Worm (Caenorhabditis elegans) whole organism, L2 larva: ENCODE results near the gene K08H10.10.
A peak's percentile ranks its signal among the peaks of the same experiment; 100 is the strongest.

Experiments
- C34F6.9 ChIP-seq: fragments of 150-350 bp; optimal IDR thresholded peaks from 2 replicates; lab custom pipeline; 2014; ENCODE audit warnings: missing biosample characterization, missing genetic modification characterization
- F13H6.1 ChIP-seq: sonication (generic microtip); optimal IDR thresholded peaks from 2 replicates; lab custom pipeline; 2016; ENCODE audit warnings: missing genetic modification characterization, missing compliant biosample characterization
- R02D3.7 ChIP-seq: fragments of 150-350 bp; optimal IDR thresholded peaks from 2 replicates; lab custom pipeline; 2014; ENCODE audit warnings: missing biosample characterization, missing genetic modification characterization
- Y55F3AM.14 ChIP-seq: fragments of 200-800 bp; sonication (Bioruptor generic); optimal IDR thresholded peaks from 2 replicates; lab custom pipeline; 2018; ENCODE audit warnings: mild to moderate bottlenecking, missing genetic modification characterization, missing compliant biosample characterization
- ZK546.5 ChIP-seq: sonication (generic microtip); optimal IDR thresholded peaks from 2 replicates; lab custom pipeline; 2017; ENCODE audit warnings: missing biosample characterization, missing genetic modification characterization
- alr-1 ChIP-seq: fragments of 150-350 bp; optimal IDR thresholded peaks from 2 replicates; lab custom pipeline; 2014; ENCODE audit warnings: missing biosample characterization, missing genetic modification characterization
- aly-2 ChIP-seq: fragments of 150-350 bp; optimal IDR thresholded peaks from 2 replicates; lab custom pipeline; 2014; ENCODE audit warnings: missing biosample characterization, missing genetic modification characterization
- ama-1 ChIP-seq: fragments of 150-350 bp; optimal IDR thresholded peaks from 2 replicates; lab custom pipeline; 2018; ENCODE audit warnings: inconsistent platforms
- blmp-1 ChIP-seq: sonication (generic microtip); optimal IDR thresholded peaks from 2 replicates; lab custom pipeline; 2017; ENCODE audit warnings: missing genetic modification characterization, mild to moderate bottlenecking, missing compliant biosample characterization, antibody characterized with exemption, moderate library complexity; ENCODE audit not compliant: insufficient read depth
- ceh-16 ChIP-seq: fragments of 150-350 bp; optimal IDR thresholded peaks from 2 replicates; lab custom pipeline; 2014; ENCODE audit warnings: missing biosample characterization, missing genetic modification characterization
- ceh-82 ChIP-seq: fragments of 150-350 bp; optimal IDR thresholded peaks from 2 replicates; lab custom pipeline; 2014; ENCODE audit warnings: missing biosample characterization, missing genetic modification characterization
- crh-2 ChIP-seq: sonication (generic microtip); optimal IDR thresholded peaks from 2 replicates; lab custom pipeline; 2017; ENCODE audit warnings: missing biosample characterization, missing genetic modification characterization
- dmd-4 ChIP-seq: sonication (generic microtip); optimal IDR thresholded peaks from 2 replicates; lab custom pipeline; 2017; ENCODE audit warnings: missing biosample characterization, missing genetic modification characterization
- egl-27 ChIP-seq: sonication (generic microtip); optimal IDR thresholded peaks from 3 replicates; lab custom pipeline; 2017; ENCODE audit warnings: missing biosample characterization, missing genetic modification reagents, missing genetic modification characterization
- elt-1 ChIP-seq: fragments of 150-350 bp; optimal IDR thresholded peaks from 2 replicates; lab custom pipeline; 2014; ENCODE audit warnings: missing biosample characterization, missing genetic modification characterization
- elt-3 ChIP-seq: sonication (generic microtip); optimal IDR thresholded peaks from 2 replicates; lab custom pipeline; 2017; ENCODE audit warnings: missing biosample characterization, missing genetic modification characterization
- fos-1 ChIP-seq: fragments of 150-350 bp; optimal IDR thresholded peaks from 2 replicates; lab custom pipeline; 2014; ENCODE audit warnings: missing biosample characterization, missing genetic modification characterization
- gmeb-1 ChIP-seq: fragments of 150-350 bp; optimal IDR thresholded peaks from 2 replicates; lab custom pipeline; 2014; ENCODE audit warnings: missing biosample characterization, missing genetic modification characterization
- lin-11 ChIP-seq: fragments of 150-350 bp; sonication (generic microtip); optimal IDR thresholded peaks from 2 replicates; lab custom pipeline; 2014; ENCODE audit warnings: missing biosample characterization, missing genetic modification characterization, inconsistent platforms, mixed read lengths
- lin-13 ChIP-seq: fragments of 150-350 bp; optimal IDR thresholded peaks from 2 replicates; lab custom pipeline; 2014; ENCODE audit warnings: missing biosample characterization, missing genetic modification reagents, missing genetic modification characterization
- lin-39 ChIP-seq: fragments of 150-350 bp; optimal IDR thresholded peaks from 2 replicates; lab custom pipeline; 2014; ENCODE audit warnings: missing biosample characterization, missing genetic modification reagents, missing genetic modification characterization
- lsy-2 ChIP-seq, 2 experiments: fragments of 150-350 bp in 1 of 2; sonication (generic microtip) in 1 of 2; optimal IDR thresholded peaks; 2 replicates each; lab custom pipeline; 2014 to 2017; ENCODE audit warnings: missing biosample characterization in 2 of 2, missing genetic modification characterization in 2 of 2
- mab-5 ChIP-seq: fragments of 150-350 bp; optimal IDR thresholded peaks from 2 replicates; lab custom pipeline; 2014; ENCODE audit warnings: missing biosample characterization, missing genetic modification characterization
- mbf-1 ChIP-seq: sonication (generic microtip); optimal IDR thresholded peaks from 2 replicates; lab custom pipeline; 2017; ENCODE audit warnings: missing biosample characterization, missing genetic modification characterization
- mdl-1 ChIP-seq, 2 experiments: fragments of 150-350 bp in 1 of 2; sonication (generic microtip) in 1 of 2; optimal IDR thresholded peaks; 2 replicates each; lab custom pipeline; 2017; ENCODE audit warnings: missing biosample characterization in 2 of 2, missing genetic modification characterization in 2 of 2
- nhr-10 ChIP-seq: sonication (generic microtip); optimal IDR thresholded peaks from 2 replicates; lab custom pipeline; 2017; ENCODE audit warnings: missing biosample characterization, missing genetic modification characterization
- nhr-11 ChIP-seq: fragments of 150-350 bp; optimal IDR thresholded peaks from 2 replicates; lab custom pipeline; 2014; ENCODE audit warnings: missing biosample characterization, missing genetic modification characterization
- nhr-12 ChIP-seq: fragments of 150-350 bp; optimal IDR thresholded peaks from 2 replicates; lab custom pipeline; 2014; ENCODE audit warnings: missing biosample characterization, missing genetic modification characterization
- nhr-129 ChIP-seq: fragments of 150-350 bp; optimal IDR thresholded peaks from 2 replicates; lab custom pipeline; 2014; ENCODE audit warnings: missing biosample characterization, missing genetic modification characterization
- nhr-21 ChIP-seq: fragments of 150-350 bp; optimal IDR thresholded peaks from 2 replicates; lab custom pipeline; 2014; ENCODE audit warnings: missing biosample characterization, missing genetic modification characterization
- nhr-23 ChIP-seq: fragments of 150-350 bp; optimal IDR thresholded peaks from 2 replicates; lab custom pipeline; 2014; ENCODE audit warnings: missing biosample characterization, missing genetic modification reagents, missing genetic modification characterization
- nhr-237 ChIP-seq: fragments of 150-350 bp; optimal IDR thresholded peaks from 2 replicates; lab custom pipeline; 2014; ENCODE audit warnings: missing biosample characterization, missing genetic modification characterization
- nhr-25 ChIP-seq: fragments of 150-350 bp; sonication (generic microtip); optimal IDR thresholded peaks from 3 replicates; lab custom pipeline; 2014; ENCODE audit warnings: missing biosample characterization, missing genetic modification characterization
- nhr-6 ChIP-seq: fragments of 150-350 bp; optimal IDR thresholded peaks from 2 replicates; lab custom pipeline; 2014; ENCODE audit warnings: missing biosample characterization, missing genetic modification characterization
- nhr-77 ChIP-seq: fragments of 150-350 bp; optimal IDR thresholded peaks from 2 replicates; lab custom pipeline; 2014; ENCODE audit warnings: missing biosample characterization, missing genetic modification characterization
- peb-1 ChIP-seq: fragments of 150-350 bp; optimal IDR thresholded peaks from 2 replicates; lab custom pipeline; 2014; ENCODE audit warnings: missing biosample characterization, missing genetic modification characterization
- sem-4 ChIP-seq: fragments of 150-350 bp; optimal IDR thresholded peaks from 2 replicates; lab custom pipeline; 2014; ENCODE audit warnings: missing biosample characterization, missing genetic modification reagents, missing genetic modification characterization
- skn-1 ChIP-seq: sonication (generic microtip); optimal IDR thresholded peaks from 2 replicates; lab custom pipeline; 2017; ENCODE audit warnings: missing biosample characterization, missing genetic modification characterization
- sma-3 ChIP-seq: sonication (generic microtip); optimal IDR thresholded peaks from 2 replicates; lab custom pipeline; 2016; ENCODE audit warnings: missing genetic modification reagents, missing genetic modification characterization, missing compliant biosample characterization
- sma-9 ChIP-seq, 2 experiments: fragments of 150-350 bp in 1 of 2; sonication (generic microtip) in 1 of 2; optimal IDR thresholded peaks; 2 replicates each; lab custom pipeline; 2014 to 2016; ENCODE audit warnings: missing genetic modification characterization in 2 of 2, mild to moderate bottlenecking in 1 of 2, missing biosample characterization in 1 of 2, missing compliant biosample characterization in 1 of 2, missing genetic modification reagents in 1 of 2, moderate library complexity in 1 of 2
- snpc-4 ChIP-seq: fragments of 150-350 bp; optimal IDR thresholded peaks from 2 replicates; lab custom pipeline; 2014; ENCODE audit warnings: missing biosample characterization, missing genetic modification characterization
- unc-39 ChIP-seq: fragments of 150-350 bp; optimal IDR thresholded peaks from 2 replicates; lab custom pipeline; 2014; ENCODE audit warnings: missing biosample characterization, missing genetic modification characterization
- unc-55 ChIP-seq: fragments of 150-350 bp; sonication (generic microtip); optimal IDR thresholded peaks from 3 replicates; lab custom pipeline; 2014; ENCODE audit warnings: missing biosample characterization, missing genetic modification reagents, missing genetic modification characterization
- unc-62 ChIP-seq: fragments of 150-350 bp; optimal IDR thresholded peaks from 2 replicates; lab custom pipeline; 2014; ENCODE audit warnings: missing biosample characterization, missing genetic modification reagents, missing genetic modification characterization
- zag-1 ChIP-seq: fragments of 150-350 bp; optimal IDR thresholded peaks from 2 replicates; lab custom pipeline; 2014; ENCODE audit warnings: missing biosample characterization, missing genetic modification characterization
- ztf-1 ChIP-seq: fragments of 200-800 bp; sonication (Bioruptor generic); conservative IDR thresholded peaks from 2 replicates; pipeline ENCODE4 v1.3.6; 2022; ENCODE audit warnings: missing genetic modification characterization, missing compliant biosample characterization
- ztf-11 ChIP-seq: sonication (generic microtip); optimal IDR thresholded peaks from 2 replicates; lab custom pipeline; 2017; ENCODE audit warnings: missing biosample characterization, missing genetic modification characterization
- ztf-4 ChIP-seq: fragments of 150-350 bp; optimal IDR thresholded peaks from 2 replicates; lab custom pipeline; 2014; ENCODE audit warnings: missing biosample characterization, missing genetic modification characterization

The K08H10.10 gene

DNA sequence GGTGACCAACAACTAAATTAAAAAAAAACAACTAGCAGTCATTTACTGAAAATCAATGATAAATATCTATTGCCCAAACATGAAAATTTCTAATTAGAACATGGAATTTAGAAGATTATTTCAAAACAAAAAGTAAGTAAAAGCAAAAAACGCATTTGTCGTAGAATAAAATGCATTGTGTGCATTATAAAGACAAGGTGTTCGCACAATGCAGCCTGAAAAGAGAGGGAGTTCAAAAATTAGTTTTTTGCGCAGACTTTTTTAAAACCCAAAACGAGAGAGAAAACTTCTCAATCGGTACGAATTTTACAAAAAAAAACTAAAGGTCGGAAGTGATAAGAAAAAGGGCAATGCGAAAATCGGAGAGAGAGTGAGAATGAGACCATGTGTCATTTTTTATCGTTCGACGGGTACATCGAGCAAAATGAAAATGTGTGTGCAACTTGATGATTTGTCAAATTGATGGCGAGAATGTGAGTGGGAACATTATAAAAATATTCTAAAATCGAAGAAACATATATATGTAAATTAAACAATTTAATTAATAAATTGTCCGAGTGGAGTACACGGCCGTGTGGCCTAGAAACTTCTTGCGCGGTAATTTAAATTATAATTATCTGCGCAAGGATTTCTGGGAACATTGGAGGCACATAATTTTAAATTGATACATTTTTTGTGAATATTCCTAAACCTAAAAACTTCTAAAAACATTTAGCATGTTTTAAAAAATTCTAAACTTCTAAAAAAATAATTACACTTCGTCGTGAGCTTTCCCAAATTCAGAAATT lies 30.7 kb downstream of the K08H10.10 start:
- TF ChIP-seq aly-2 (tag; lab: Kevin White, UChicago) = no peak
- TF ChIP-seq lin-13 = peak; percentile 11
- no peak for TF ChIP-seq ztf-4 (tag; lab: Kevin White, UChicago)
- no peak for TF ChIP-seq lin-11
- no peak for TF ChIP-seq R02D3.7 (tag; lab: Kevin White, UChicago)
- peak; percentile 81 for TF ChIP-seq gmeb-1 (tag; lab: Kevin White, UChicago)
- TF ChIP-seq nhr-11 = no peak
- TF ChIP-seq crh-2 = peak; percentile 1
- no peak for TF ChIP-seq mbf-1 (tag; lab: Kevin White, UChicago)
- peak; percentile 44 for TF ChIP-seq F13H6.1 (tag; lab: Kevin White, UChicago)
- no peak for TF ChIP-seq sem-4
- no peak for TF ChIP-seq sma-3
- no peak for TF ChIP-seq mdl-1 (tag; optimal IDR thresholded peaks at IDR 0.05; lab: Kevin White, UChicago)
- TF ChIP-seq unc-39 = no peak
- TF ChIP-seq mab-5 (tag; lab: Kevin White, UChicago) = no peak
- TF ChIP-seq elt-1 (tag; lab: Kevin White, UChicago) = no peak
- no peak for TF ChIP-seq blmp-1
- TF ChIP-seq sma-9 (GFP tag; optimal IDR thresholded peaks at IDR 0.05; lab: Kevin White, UChicago) = peak; percentile 46
- no peak for TF ChIP-seq sma-9 (tag; optimal IDR thresholded peaks at IDR 0.05; lab: Kevin White, UChicago)
- no peak for TF ChIP-seq nhr-25 (tag; lab: Kevin White, UChicago)
- no peak for TF ChIP-seq dmd-4 (tag; lab: Kevin White, UChicago)
- no peak for TF ChIP-seq alr-1 (tag; lab: Kevin White, UChicago)
- TF ChIP-seq ztf-1 = no peak
- no peak for TF ChIP-seq nhr-237 (tag; lab: Kevin White, UChicago)
- no peak for TF ChIP-seq unc-62 (GFP tag; lab: Kevin White, UChicago)
- no peak for TF ChIP-seq lin-39 (tag; lab: Kevin White, UChicago)
- peak; percentile 41 for TF ChIP-seq egl-27 (tag; lab: Kevin White, UChicago)
- no peak for TF ChIP-seq nhr-23 (tag; lab: Kevin White, UChicago)
- TF ChIP-seq ceh-16 (tag; lab: Kevin White, UChicago) = no peak
- TF ChIP-seq nhr-12 (tag; lab: Kevin White, UChicago) = no peak
- TF ChIP-seq ceh-82 (tag; lab: Kevin White, UChicago) = no peak
- no peak for TF ChIP-seq peb-1 (tag; lab: Kevin White, UChicago)
- peak; percentile 87 for TF ChIP-seq fos-1
- TF ChIP-seq unc-55 (GFP tag; lab: Kevin White, UChicago) = peak; percentile 78
- TF ChIP-seq skn-1 (tag; lab: Kevin White, UChicago) = no peak
- peak; percentile 67 for TF ChIP-seq C34F6.9 (tag; lab: Kevin White, UChicago)
- no peak for TF ChIP-seq Y55F3AM.14 (GFP tag; lab: Kevin White, UChicago)
- no peak for TF ChIP-seq ztf-11 (tag; lab: Kevin White, UChicago)
- no peak for TF ChIP-seq nhr-77 (tag; lab: Kevin White, UChicago)
- TF ChIP-seq ama-1 (lab: Kevin White, UChicago) = no peak
- peak; percentile 52 for TF ChIP-seq nhr-129 (tag; lab: Kevin White, UChicago)
- TF ChIP-seq lsy-2 (tag; optimal IDR thresholded peaks at IDR 0.05; lab: Kevin White, UChicago) = peak; percentile 6 to 70
- TF ChIP-seq elt-3 (tag; lab: Kevin White, UChicago) = no peak
- TF ChIP-seq ZK546.5 (tag; lab: Kevin White, UChicago) = no peak
- peak; percentile 16 for TF ChIP-seq nhr-21
- TF ChIP-seq zag-1 (tag; lab: Kevin White, UChicago) = no peak
- no peak for TF ChIP-seq snpc-4 (tag; lab: Kevin White, UChicago)
- TF ChIP-seq nhr-6 (tag; lab: Kevin White, UChicago) = no peak
- TF ChIP-seq nhr-10 (tag; lab: Kevin White, UChicago) = no peak
- TF ChIP-seq, all 48 proteins: peak for 12
